Worm (Caenorhabditis elegans) whole organism, late embryonic: Measurements from ENCODE around the gene F36H5.12.

Experiments
- K09A11.1 ChIP-seq: sonication (generic microtip); optimal IDR thresholded peaks from 2 replicates; lab custom pipeline; 2017; ENCODE audit warnings: antibody characterized with exemption, mild to moderate bottlenecking, missing genetic modification characterization, missing compliant biosample characterization; ENCODE audit not compliant: insufficient read depth
- pha-4 ChIP-seq: fragments of 150-350 bp; optimal IDR thresholded peaks from 2 replicates; lab custom pipeline; 2018; ENCODE audit warnings: missing biosample characterization, missing genetic modification reagents, missing genetic modification characterization
- sdc-2 ChIP-seq: sonication (generic microtip); optimal IDR thresholded peaks from 2 replicates; lab custom pipeline; 2016; ENCODE audit warnings: missing genotype, missing genetic modification characterization, missing compliant biosample characterization
- ztf-16 ChIP-seq: sonication (generic microtip); optimal IDR thresholded peaks from 2 replicates; lab custom pipeline; 2017; ENCODE audit warnings: missing genetic modification characterization, missing compliant biosample characterization

- no peak for TF ChIP-seq pha-4 (tag; lab: Kevin White, UChicago)
- TF ChIP-seq ztf-16 (tag; lab: Kevin White, UChicago) = no peak
- TF ChIP-seq sdc-2 (tag; lab: Kevin White, UChicago) = no peak
- TF ChIP-seq K09A11.1 = no peak
Observed at ce11 chrII:1725735-1726134, 16.9 kb upstream of the F36H5.12 start, which contains the start of gene F45C12.17.
